Fruit fly (Drosophila melanogaster) whole organism, embryonic: Measurements from ENCODE around the gene CG11970.

Source experiments
- Atf-2 ChIP-seq: fragments of 200-800 bp; sonication (Bioruptor generic); optimal IDR thresholded peaks from 2 replicates; lab custom pipeline; 2016; ENCODE audit warnings: missing biosample characterization, missing genetic modification characterization
- B-H2 ChIP-seq: fragments of 200-800 bp; sonication (Bioruptor generic); optimal IDR thresholded peaks from 2 replicates; lab custom pipeline; 2018; ENCODE audit warnings: missing biosample characterization, mild to moderate bottlenecking, missing genetic modification characterization
- Blimp-1 ChIP-seq: fragments of 200-800 bp; sonication (Bioruptor generic); optimal IDR thresholded peaks from 3 replicates; lab custom pipeline; 2018; ENCODE audit warnings: missing biosample characterization, missing genetic modification characterization, mild to moderate bottlenecking, moderate library complexity, missing genetic modification reagents
- CG1024 ChIP-seq: fragments of 200-800 bp; sonication (Bioruptor generic); IDR thresholded peaks from 2 replicates; pipeline ENCODE4 v1.3.6; 2022; ENCODE audit warnings: missing biosample characterization, missing genetic modification characterization
- CG10654 ChIP-seq: fragments of 200-800 bp; sonication (Bioruptor generic); optimal IDR thresholded peaks from 2 replicates; lab custom pipeline; 2016; ENCODE audit warnings: missing biosample characterization, missing genetic modification characterization
- CG11456 ChIP-seq: fragments of 200-800 bp; sonication (Bioruptor generic); IDR thresholded peaks from 3 replicates; pipeline ENCODE4 v1.3.6; 2022; ENCODE audit warnings: missing biosample characterization, missing genetic modification characterization
- CG11504 ChIP-seq: fragments of 200-800 bp; sonication (Bioruptor generic); optimal IDR thresholded peaks from 3 replicates; lab custom pipeline; 2019; ENCODE audit warnings: missing biosample characterization, mild to moderate bottlenecking, missing genetic modification characterization, moderate library complexity
- CG12769 ChIP-seq: fragments of 200-800 bp; sonication (Bioruptor generic); optimal IDR thresholded peaks from 2 replicates; lab custom pipeline; 2019; ENCODE audit warnings: missing biosample characterization, mild to moderate bottlenecking, missing genetic modification characterization, moderate library complexity
- CG13287 ChIP-seq: fragments of 200-800 bp; sonication (Bioruptor generic); IDR thresholded peaks from 2 replicates; pipeline ENCODE4 v1.3.6; 2022; ENCODE audit warnings: missing biosample characterization, missing genetic modification characterization; ENCODE audit not compliant: partially characterized antibody
- CG18619 ChIP-seq: fragments of 200-800 bp; sonication (Bioruptor generic); optimal IDR thresholded peaks from 3 replicates; lab custom pipeline; 2017; ENCODE audit warnings: missing biosample characterization, mild to moderate bottlenecking, missing genetic modification characterization
- CG2120 ChIP-seq: fragments of 200-800 bp; sonication (Bioruptor generic); optimal IDR thresholded peaks from 3 replicates; lab custom pipeline; 2016; ENCODE audit warnings: missing biosample characterization, missing genetic modification characterization
- CG2129 ChIP-seq: fragments of 200-800 bp; sonication (Bioruptor generic); IDR thresholded peaks from 2 replicates; pipeline ENCODE4 v1.3.6; 2022; ENCODE audit warnings: missing biosample characterization, missing genetic modification characterization; ENCODE audit not compliant: partially characterized antibody
- CG30431 ChIP-seq: fragments of 200-800 bp; sonication (Bioruptor generic); optimal IDR thresholded peaks from 2 replicates; lab custom pipeline; 2017; ENCODE audit warnings: missing biosample characterization, missing genetic modification characterization
- CG31365 ChIP-seq: fragments of 200-800 bp; sonication (Bioruptor generic); optimal IDR thresholded peaks from 2 replicates; lab custom pipeline; 2018; ENCODE audit warnings: missing biosample characterization, mild to moderate bottlenecking, missing genetic modification characterization
- CG3726 ChIP-seq: fragments of 200-800 bp; sonication (Bioruptor generic); IDR thresholded peaks from 3 replicates; pipeline ENCODE4, ENCODE4 v1.3.6; 2022; ENCODE audit warnings: missing biosample characterization, missing genetic modification characterization
- CG3847 ChIP-seq: fragments of 200-800 bp; sonication (Bioruptor generic); IDR thresholded peaks from 2 replicates; pipeline ENCODE4 v1.3.6; 2022; ENCODE audit warnings: missing biosample characterization, missing genetic modification characterization
- CG3995 ChIP-seq: fragments of 200-800 bp; sonication (Bioruptor generic); optimal IDR thresholded peaks from 3 replicates; lab custom pipeline; 2016; ENCODE audit warnings: missing biosample characterization, missing genetic modification characterization
- CG4360 ChIP-seq: fragments of 200-800 bp; sonication (Bioruptor generic); IDR thresholded peaks from 2 replicates; pipeline ENCODE4 v1.3.6; 2022; ENCODE audit warnings: missing biosample characterization, missing genetic modification characterization
- CG9797 ChIP-seq: fragments of 200-800 bp; sonication (Bioruptor generic); optimal IDR thresholded peaks from 3 replicates; lab custom pipeline; 2018; ENCODE audit warnings: missing biosample characterization, mild to moderate bottlenecking, missing genetic modification characterization
- CkIIα-i1 ChIP-seq: fragments of 200-800 bp; sonication (Bioruptor generic); IDR thresholded peaks from 2 replicates; pipeline ENCODE4 v1.3.6; 2022; ENCODE audit warnings: missing biosample characterization, missing genetic modification characterization
- CoRest ChIP-seq: fragments of 200-800 bp; sonication (Bioruptor generic); optimal IDR thresholded peaks from 3 replicates; lab custom pipeline; 2018; ENCODE audit warnings: missing biosample characterization, mild to moderate bottlenecking, missing genetic modification characterization, moderate library complexity
- D19A ChIP-seq: fragments of 200-800 bp; optimal IDR thresholded peaks from 3 replicates; lab custom pipeline; 2019; ENCODE audit warnings: missing biosample characterization, mild to moderate bottlenecking, missing genetic modification characterization, moderate library complexity
- Dbx ChIP-seq: fragments of 200-800 bp; sonication (Bioruptor generic); IDR thresholded peaks from 3 replicates; pipeline ENCODE4 v1.3.6; 2022; ENCODE audit warnings: missing biosample characterization, missing genetic modification characterization
- Dfd ChIP-seq, 2 experiments: fragments of >200 bp; optimal IDR thresholded peaks; 2 replicates each; lab custom pipeline; 2017; ENCODE audit warnings: missing biosample characterization in 2 of 2, missing genetic modification characterization in 2 of 2
- Jarid2 ChIP-seq: fragments of 200-800 bp; sonication (Bioruptor generic); optimal IDR thresholded peaks from 3 replicates; lab custom pipeline; 2017; ENCODE audit warnings: mild to moderate bottlenecking, missing biosample characterization, missing genetic modification reagents, missing genetic modification characterization
- Myb ChIP-seq: fragments of 200-800 bp; sonication (Bioruptor generic); optimal IDR thresholded peaks from 2 replicates; lab custom pipeline; 2016; ENCODE audit warnings: missing biosample characterization, missing genetic modification characterization
- NC2α ChIP-seq: fragments of 200-800 bp; sonication (Bioruptor generic); optimal IDR thresholded peaks from 2 replicates; lab custom pipeline; 2016; ENCODE audit warnings: missing biosample characterization, missing genetic modification characterization
- Nf-YC ChIP-seq: fragments of 200-800 bp; optimal IDR thresholded peaks from 3 replicates; lab custom pipeline; 2019; ENCODE audit warnings: missing biosample characterization, mild to moderate bottlenecking, missing genetic modification characterization, moderate library complexity
- Oli ChIP-seq: fragments of 200-800 bp; sonication (Bioruptor generic); optimal IDR thresholded peaks from 2 replicates; lab custom pipeline; 2018; ENCODE audit warnings: missing biosample characterization, mild to moderate bottlenecking, missing genetic modification characterization, moderate library complexity
- Pdp1 ChIP-seq, 2 experiments: fragments of 200-800 bp; sonication (Bioruptor generic); optimal IDR thresholded peaks; 3 replicates each; lab custom pipeline; 2016; ENCODE audit warnings: missing biosample characterization in 2 of 2, missing genetic modification characterization in 2 of 2, mild to moderate bottlenecking in 1 of 2, moderate library complexity in 1 of 2
- Poxn ChIP-seq: fragments of 200-800 bp; sonication (Bioruptor generic); IDR thresholded peaks from 2 replicates; pipeline ENCODE4 v1.3.6; 2022; ENCODE audit warnings: missing biosample characterization, missing genetic modification characterization
- Sry-β ChIP-seq: fragments of 200-800 bp; sonication (Bioruptor generic); optimal IDR thresholded peaks from 2 replicates; lab custom pipeline; 2018; ENCODE audit warnings: missing biosample characterization, mild to moderate bottlenecking, missing genetic modification characterization, moderate library complexity
- Trl ChIP-seq, 3 experiments: fragments of >200 bp in 2 of 3; fragments of 200-800 bp in 1 of 3; sonication (Bioruptor generic) in 1 of 3; optimal IDR thresholded peaks; 2 replicates in 1 of 3; 3 replicates in 2 of 3; lab custom pipeline; 2016 to 2017; ENCODE audit warnings: missing biosample characterization in 1 of 3, missing genetic modification characterization in 1 of 3
- Xrp1 ChIP-seq: fragments of 200-800 bp; sonication (Bioruptor generic); IDR thresholded peaks from 2 replicates; pipeline ENCODE4 v1.3.6; 2022; ENCODE audit warnings: missing biosample characterization, missing genetic modification characterization
- YL-1 ChIP-seq: fragments of 200-800 bp; sonication (Bioruptor generic); optimal IDR thresholded peaks from 3 replicates; lab custom pipeline; 2017; ENCODE audit warnings: missing biosample characterization, mild to moderate bottlenecking, missing genetic modification characterization
- ab ChIP-seq: fragments of 200-800 bp; sonication (Bioruptor generic); optimal IDR thresholded peaks from 2 replicates; lab custom pipeline; 2016; ENCODE audit warnings: missing biosample characterization, missing genetic modification characterization
- chinmo ChIP-seq: fragments of 200-800 bp; sonication (Bioruptor generic); IDR thresholded peaks from 4 replicates; pipeline ENCODE4 v1.3.6; 2022; ENCODE audit warnings: missing biosample characterization, missing genetic modification characterization; ENCODE audit not compliant: partially characterized antibody
- crol ChIP-seq: fragments of 200-800 bp; sonication (Bioruptor generic); IDR thresholded peaks from 2 replicates; pipeline ENCODE4 v1.3.6; 2022; ENCODE audit warnings: missing biosample characterization, missing genetic modification characterization
- fu2 ChIP-seq: fragments of 200-800 bp; sonication (Bioruptor generic); optimal IDR thresholded peaks from 2 replicates; lab custom pipeline; 2016; ENCODE audit warnings: missing biosample characterization, missing genetic modification characterization
- grau ChIP-seq: fragments of 200-800 bp; optimal IDR thresholded peaks from 3 replicates; lab custom pipeline; 2019; ENCODE audit warnings: missing biosample characterization, mild to moderate bottlenecking, missing genetic modification characterization, moderate library complexity
- gsb ChIP-seq: fragments of 200-800 bp; sonication (Bioruptor generic); IDR thresholded peaks from 2 replicates; pipeline ENCODE4 v1.3.6; 2022; ENCODE audit warnings: missing biosample characterization, missing genetic modification characterization
- gsb-n ChIP-seq: fragments of 200-800 bp; sonication (Bioruptor generic); optimal IDR thresholded peaks from 3 replicates; lab custom pipeline; 2018; ENCODE audit warnings: missing biosample characterization, mild to moderate bottlenecking, missing genetic modification characterization
- mld ChIP-seq: fragments of 200-800 bp; sonication (Bioruptor generic); IDR thresholded peaks from 3 replicates; pipeline ENCODE4 v1.3.6; 2022; ENCODE audit warnings: missing biosample characterization, missing genetic modification characterization; ENCODE audit not compliant: partially characterized antibody
- nerfin-2 ChIP-seq: fragments of 200-800 bp; sonication (Bioruptor generic); IDR thresholded peaks from 2 replicates; pipeline ENCODE4 v1.3.6; 2022; ENCODE audit warnings: missing biosample characterization, missing genetic modification characterization; ENCODE audit not compliant: partially characterized antibody
- pnt ChIP-seq: fragments of 200-800 bp; sonication (Bioruptor generic); optimal IDR thresholded peaks from 3 replicates; lab custom pipeline; 2016; ENCODE audit warnings: missing biosample characterization, missing genetic modification characterization
- psq ChIP-seq: fragments of 200-800 bp; sonication (Bioruptor generic); optimal IDR thresholded peaks from 2 replicates; lab custom pipeline; 2017; ENCODE audit warnings: missing biosample characterization, missing genetic modification characterization
- ranshi ChIP-seq: fragments of 200-800 bp; sonication (Bioruptor generic); IDR thresholded peaks from 2 replicates; pipeline ENCODE4 v1.3.6; 2022; ENCODE audit warnings: missing biosample characterization, missing genetic modification characterization
- repo ChIP-seq: fragments of 200-800 bp; sonication (Bioruptor generic); optimal IDR thresholded peaks from 2 replicates; lab custom pipeline; 2016; ENCODE audit warnings: missing biosample characterization, missing genetic modification characterization
- ro ChIP-seq: fragments of 200-800 bp; sonication (Bioruptor generic); IDR thresholded peaks from 2 replicates; pipeline ENCODE4 v1.3.6; 2022; ENCODE audit warnings: missing biosample characterization, missing genetic modification characterization
- so ChIP-seq: fragments of 200-800 bp; sonication (Bioruptor generic); IDR thresholded peaks from 3 replicates; pipeline ENCODE4 v1.3.6; 2022; ENCODE audit warnings: missing biosample characterization, missing genetic modification characterization
- z ChIP-seq: fragments of 200-800 bp; sonication (Bioruptor generic); IDR thresholded peaks from 3 replicates; pipeline ENCODE4 v1.3.6; 2022; ENCODE audit warnings: missing biosample characterization, missing genetic modification characterization

The CG11970 gene

dm6 chr3R:9001720-9002240 is 17.3 kb downstream of the CG11970 start (continued):
- TF ChIP-seq pnt (GFP tag; lab: Kevin White, UChicago) = no peak
- TF ChIP-seq CG3726 (GFP tag; lab: Robert Waterston, UW) = no peak
- TF ChIP-seq CG2120 = no peak
- no peak for TF ChIP-seq Poxn (GFP tag; lab: Robert Waterston, UW)
- TF ChIP-seq ranshi = no peak
- TF ChIP-seq Oli (tag; lab: Kevin White, UChicago) = no peak
- TF ChIP-seq mld = no peak
- TF ChIP-seq Jarid2 (GFP tag; lab: Kevin White, UChicago) = no peak
- no peak for TF ChIP-seq Sry-β (GFP tag; lab: Kevin White, UChicago)
- no peak for TF ChIP-seq CG31365
- TF ChIP-seq CG11504 (tag; lab: Kevin White, UChicago) = no peak
- TF ChIP-seq B-H2 (GFP tag; lab: Kevin White, UChicago) = peak; percentile 37
- TF ChIP-seq crol = no peak
- TF ChIP-seq D19A = no peak
- TF ChIP-seq CG2129 (GFP tag; lab: Robert Waterston, UW) = no peak
- TF ChIP-seq ro = no peak
- no peak for TF ChIP-seq so
- TF ChIP-seq Atf-2 = no peak
- TF ChIP-seq CG3995 (GFP tag; lab: Kevin White, UChicago) = no peak
- peak; percentile 72 for TF ChIP-seq Blimp-1
- no peak for TF ChIP-seq NC2α
- TF ChIP-seq CG13287 (GFP tag; lab: Robert Waterston, UW) = peak; percentile 25; the same call in 1 of the 2 replicates
- no peak for TF ChIP-seq gsb (GFP tag; lab: Robert Waterston, UW)
- TF ChIP-seq gsb-n = peak; percentile 2
- no peak for TF ChIP-seq Trl (optimal IDR thresholded peaks at IDR 0.05; lab: Kevin White, UChicago)
- TF ChIP-seq Trl (GFP tag; optimal IDR thresholded peaks at IDR 0.05; lab: Kevin White, UChicago) = no peak
- no peak for TF ChIP-seq repo
- TF ChIP-seq CG9797 (GFP tag; lab: Kevin White, UChicago) = no peak
- TF ChIP-seq ab (GFP tag; lab: Kevin White, UChicago) = no peak
- TF ChIP-seq Pdp1 (GFP tag; optimal IDR thresholded peaks at IDR 0.05; lab: Kevin White, UChicago) = peak in 1 of 2 experiments; percentile 9
- TF ChIP-seq Dfd (GFP tag; optimal IDR thresholded peaks at IDR 0.05; lab: Kevin White, UChicago) = no peak
- TF ChIP-seq CG30431 (GFP tag; lab: Kevin White, UChicago) = no peak
- TF ChIP-seq Dbx = peak; percentile 14; the same call in 1 of the 3 replicates
- TF ChIP-seq CkIIα-i1 (GFP tag; lab: Robert Waterston, UW) = no peak
- TF ChIP-seq psq (GFP tag; lab: Kevin White, UChicago) = no peak
- no peak for TF ChIP-seq CG3847 (GFP tag; lab: Robert Waterston, UW)
- TF ChIP-seq nerfin-2 = no peak
- no peak for TF ChIP-seq Nf-YC (tag; lab: Kevin White, UChicago)
- no peak for TF ChIP-seq CG10654
- no peak for TF ChIP-seq CG4360 (GFP tag; lab: Robert Waterston, UW)
- no peak for TF ChIP-seq grau (tag; lab: Kevin White, UChicago)
- TF ChIP-seq CG11456 (GFP tag; lab: Robert Waterston, UW) = no peak
- TF ChIP-seq Xrp1 = no peak
- no peak for TF ChIP-seq CG1024 (GFP tag; lab: Robert Waterston, UW)
- TF ChIP-seq CoRest (tag; lab: Kevin White, UChicago) = no peak
- TF ChIP-seq chinmo (GFP tag; lab: Robert Waterston, UW) = 0 out of 4 replicates have a peak, but pooled peaks have one; percentile 43
- no peak for TF ChIP-seq fu2 (GFP tag; lab: Kevin White, UChicago)
- no peak for TF ChIP-seq YL-1 (GFP tag; lab: Kevin White, UChicago)
- TF ChIP-seq Myb (GFP tag; lab: Kevin White, UChicago) = no peak
- peak; percentile 89 for TF ChIP-seq CG12769 (tag; lab: Kevin White, UChicago)
- no peak for TF ChIP-seq z (GFP tag; lab: Robert Waterston, UW)
- TF ChIP-seq CG18619 (GFP tag; lab: Kevin White, UChicago) = no peak
